Fruit fly (Drosophila melanogaster) whole organism, embryonic: ENCODE results near the gene CCDC53.

Experiments
- CG10267 ChIP-seq: fragments of 200-800 bp; sonication (Bioruptor generic); optimal IDR thresholded peaks from 2 replicates; lab custom pipeline; 2018; ENCODE audit warnings: missing biosample characterization, mild to moderate bottlenecking, missing genetic modification characterization, moderate library complexity
- CG14965 ChIP-seq: fragments of 200-800 bp; sonication (Bioruptor generic); optimal IDR thresholded peaks from 2 replicates; lab custom pipeline; 2016; ENCODE audit warnings: missing biosample characterization, missing genetic modification characterization, borderline replicate concordance
- CG15479 ChIP-seq: fragments of 200-800 bp; sonication (Bioruptor generic); optimal IDR thresholded peaks from 3 replicates; lab custom pipeline; 2019; ENCODE audit warnings: missing biosample characterization, mild to moderate bottlenecking, missing genetic modification characterization, moderate library complexity
- CG16813 ChIP-seq: fragments of 200-800 bp; sonication (Bioruptor generic); IDR thresholded peaks from 3 replicates; pipeline ENCODE4 v1.3.6; 2022; ENCODE audit warnings: missing biosample characterization, missing genetic modification characterization; ENCODE audit not compliant: partially characterized antibody
- CG17186 ChIP-seq: fragments of 200-800 bp; sonication (Bioruptor generic); optimal IDR thresholded peaks from 3 replicates; lab custom pipeline; 2017; ENCODE audit warnings: missing biosample characterization, missing genetic modification reagents, missing genetic modification characterization
- CG2202 ChIP-seq: fragments of 200-800 bp; sonication (Bioruptor generic); optimal IDR thresholded peaks from 2 replicates; lab custom pipeline; 2018; ENCODE audit warnings: missing biosample characterization, mild to moderate bottlenecking, missing genetic modification characterization
- CG2889 ChIP-seq: fragments of 200-800 bp; sonication (Bioruptor generic); IDR thresholded peaks from 3 replicates; pipeline ENCODE4 v1.3.6; 2022; ENCODE audit warnings: missing biosample characterization, missing genetic modification characterization
- CG30403 ChIP-seq: fragments of 200-800 bp; sonication (Bioruptor generic); optimal IDR thresholded peaks from 3 replicates; lab custom pipeline; 2016; ENCODE audit warnings: missing biosample characterization, missing genetic modification characterization
- CG31365 ChIP-seq: fragments of 200-800 bp; sonication (Bioruptor generic); optimal IDR thresholded peaks from 2 replicates; lab custom pipeline; 2018; ENCODE audit warnings: missing biosample characterization, mild to moderate bottlenecking, missing genetic modification characterization
- CG34422 ChIP-seq: fragments of 200-800 bp; sonication (Bioruptor generic); IDR thresholded peaks from 3 replicates; pipeline ENCODE4 v1.3.6; 2022; ENCODE audit warnings: missing biosample characterization, missing genetic modification characterization
- CG3838 ChIP-seq: fragments of 200-800 bp; sonication (Bioruptor generic); optimal IDR thresholded peaks from 3 replicates; lab custom pipeline; 2016; ENCODE audit warnings: missing biosample characterization, missing genetic modification characterization
- CG4404 ChIP-seq: fragments of 200-800 bp; sonication (Bioruptor generic); IDR thresholded peaks from 2 replicates; pipeline ENCODE4 v1.3.6; 2022; ENCODE audit warnings: missing biosample characterization, missing genetic modification characterization
- CG5245 ChIP-seq: fragments of 200-800 bp; sonication (Bioruptor generic); optimal IDR thresholded peaks from 3 replicates; lab custom pipeline; 2016; ENCODE audit warnings: missing biosample characterization, missing genetic modification characterization
- CG6654 ChIP-seq: fragments of 200-800 bp; sonication (Bioruptor generic); optimal IDR thresholded peaks from 2 replicates; lab custom pipeline; 2017; ENCODE audit warnings: missing biosample characterization, mild to moderate bottlenecking, missing genetic modification characterization
- CG7987 ChIP-seq: fragments of 200-800 bp; sonication (Bioruptor generic); optimal IDR thresholded peaks from 2 replicates; lab custom pipeline; 2018; ENCODE audit warnings: missing biosample characterization, mild to moderate bottlenecking, missing genetic modification characterization, moderate library complexity
- CG8478 ChIP-seq: fragments of >200 bp; optimal IDR thresholded peaks from 2 replicates; lab custom pipeline; 2018
- CG8924 ChIP-seq: fragments of 200-800 bp; optimal IDR thresholded peaks from 3 replicates; lab custom pipeline; 2019; ENCODE audit warnings: missing biosample characterization, mild to moderate bottlenecking, missing genetic modification characterization, moderate library complexity
- CG9727 ChIP-seq: fragments of 200-800 bp; sonication (Bioruptor generic); optimal IDR thresholded peaks from 3 replicates; lab custom pipeline; 2017; ENCODE audit warnings: missing biosample characterization, mild to moderate bottlenecking, missing genetic modification characterization
- CHES-1-like ChIP-seq: fragments of 200-800 bp; sonication (Bioruptor generic); optimal IDR thresholded peaks from 2 replicates; lab custom pipeline; 2016; ENCODE audit warnings: missing biosample characterization, missing genetic modification characterization
- D19B ChIP-seq: fragments of 200-800 bp; sonication (Bioruptor generic); optimal IDR thresholded peaks from 2 replicates; lab custom pipeline; 2017; ENCODE audit warnings: missing biosample characterization, mild to moderate bottlenecking, missing genetic modification characterization
- Ets65A ChIP-seq: fragments of 200-800 bp; sonication (Bioruptor generic); peaks from one replicate; lab custom pipeline; 2016; ENCODE audit warnings: missing biosample characterization, missing genetic modification characterization
- Gug ChIP-seq: fragments of 200-800 bp; sonication (Bioruptor generic); IDR thresholded peaks from 4 replicates; pipeline ENCODE4 v1.3.6; 2022; ENCODE audit warnings: missing biosample characterization, missing genetic modification characterization
- HmgD ChIP-seq: fragments of 200-800 bp; sonication (Bioruptor generic); optimal IDR thresholded peaks from 3 replicates; lab custom pipeline; 2016; ENCODE audit warnings: missing biosample characterization, missing genetic modification characterization
- Meics ChIP-seq: fragments of 200-800 bp; sonication (Bioruptor generic); optimal IDR thresholded peaks from 2 replicates; lab custom pipeline; 2017; ENCODE audit warnings: missing biosample characterization, mild to moderate bottlenecking, missing genetic modification characterization
- NC2β ChIP-seq: fragments of 200-800 bp; sonication (Bioruptor generic); optimal IDR thresholded peaks from 2 replicates; lab custom pipeline; 2016; ENCODE audit warnings: missing biosample characterization, missing genetic modification characterization
- NfI ChIP-seq: fragments of 200-800 bp; sonication (Bioruptor generic); optimal IDR thresholded peaks from 3 replicates; lab custom pipeline; 2018; ENCODE audit warnings: missing biosample characterization, mild to moderate bottlenecking, missing genetic modification characterization, moderate library complexity
- Oaz ChIP-seq: fragments of 200-800 bp; sonication (Bioruptor generic); IDR thresholded peaks from 2 replicates; pipeline ENCODE4 v1.3.6; 2022; ENCODE audit warnings: missing biosample characterization, missing genetic modification characterization
- Scr ChIP-seq: fragments of 200-800 bp; sonication (Bioruptor generic); IDR thresholded peaks from 2 replicates; pipeline ENCODE4 v1.3.6; 2022; ENCODE audit warnings: missing biosample characterization, missing genetic modification characterization; ENCODE audit not compliant: partially characterized antibody
- ap ChIP-seq: fragments of 200-800 bp; sonication (Bioruptor generic); IDR thresholded peaks from 2 replicates; pipeline ENCODE4 v1.3.6; 2022; ENCODE audit warnings: missing biosample characterization, missing genetic modification characterization
- ara ChIP-seq: fragments of 200-800 bp; sonication (Bioruptor generic); IDR thresholded peaks from 2 replicates; pipeline ENCODE4 v1.3.6; 2022; ENCODE audit warnings: missing biosample characterization, missing genetic modification characterization
- bbx ChIP-seq: fragments of 200-800 bp; sonication (Bioruptor generic); IDR thresholded peaks from 2 replicates; pipeline ENCODE4 v1.3.6; 2022; ENCODE audit warnings: missing biosample characterization, missing genetic modification characterization; ENCODE audit not compliant: partially characterized antibody
- br ChIP-seq: fragments of >200 bp; optimal IDR thresholded peaks from 2 replicates; lab custom pipeline; 2017
- cas ChIP-seq: fragments of 200-800 bp; sonication (Bioruptor generic); IDR thresholded peaks from 2 replicates; pipeline ENCODE4 v1.3.6; 2022; ENCODE audit warnings: missing biosample characterization, missing genetic modification characterization
- cato ChIP-seq: fragments of 200-800 bp; sonication (Bioruptor generic); optimal IDR thresholded peaks from 2 replicates; lab custom pipeline; 2016; ENCODE audit warnings: missing biosample characterization, missing genetic modification characterization, borderline replicate concordance
- caup ChIP-seq: fragments of 200-800 bp; sonication (Bioruptor generic); optimal IDR thresholded peaks from 3 replicates; lab custom pipeline; 2017; ENCODE audit warnings: missing biosample characterization, mild to moderate bottlenecking, missing genetic modification characterization, moderate library complexity; ENCODE audit not compliant: severe bottlenecking
- crc ChIP-seq: fragments of 200-800 bp; sonication (Bioruptor generic); optimal IDR thresholded peaks from 2 replicates; lab custom pipeline; 2016; ENCODE audit warnings: missing biosample characterization, missing genetic modification characterization
- eve ChIP-seq, 2 experiments: fragments of >200 bp; optimal IDR thresholded peaks; 2 replicates each; lab custom pipeline; 2017; ENCODE audit warnings: missing biosample characterization in 2 of 2, missing genetic modification characterization in 2 of 2
- fd64A ChIP-seq: fragments of 200-800 bp; sonication (Bioruptor generic); optimal IDR thresholded peaks from 3 replicates; lab custom pipeline; 2018; ENCODE audit warnings: missing biosample characterization, mild to moderate bottlenecking, missing genetic modification characterization
- ftz-f1 ChIP-seq: fragments of 200-800 bp; sonication (Bioruptor generic); optimal IDR thresholded peaks from 2 replicates; lab custom pipeline; 2016; ENCODE audit warnings: missing biosample characterization, missing genetic modification characterization
- ind ChIP-seq: fragments of 200-800 bp; sonication (Bioruptor generic); optimal IDR thresholded peaks from 3 replicates; lab custom pipeline; 2016; ENCODE audit warnings: missing biosample characterization, missing genetic modification characterization
- jumu ChIP-seq: fragments of 200-800 bp; sonication (Bioruptor generic); optimal IDR thresholded peaks from 3 replicates; lab custom pipeline; 2016; ENCODE audit warnings: missing biosample characterization, missing genetic modification characterization
- lola ChIP-seq, 3 experiments: fragments of >200 bp in 2 of 3; fragments of 200-800 bp in 1 of 3; sonication (Bioruptor generic) in 1 of 3; optimal IDR thresholded peaks; 2 replicates each; lab custom pipeline; 2017 to 2019; ENCODE audit warnings: missing biosample characterization in 3 of 3, missing genetic modification characterization in 3 of 3, mild to moderate bottlenecking in 1 of 3, moderate library complexity in 1 of 3
- psq ChIP-seq: fragments of 200-800 bp; sonication (Bioruptor generic); optimal IDR thresholded peaks from 2 replicates; lab custom pipeline; 2017; ENCODE audit warnings: missing biosample characterization, missing genetic modification characterization
- schlank ChIP-seq: fragments of 200-800 bp; sonication (Bioruptor generic); optimal IDR thresholded peaks from 2 replicates; lab custom pipeline; 2018; ENCODE audit warnings: missing biosample characterization, mild to moderate bottlenecking, missing genetic modification characterization
- seq ChIP-seq: fragments of 200-800 bp; sonication (Bioruptor generic); IDR thresholded peaks from 2 replicates; pipeline ENCODE4 v1.3.6; 2022; ENCODE audit warnings: missing biosample characterization, missing genetic modification characterization
- slou ChIP-seq: fragments of 200-800 bp; sonication (Bioruptor generic); optimal IDR thresholded peaks from 3 replicates; lab custom pipeline; 2016; ENCODE audit warnings: missing biosample characterization, missing genetic modification characterization
- tll ChIP-seq, 2 experiments: fragments of 200-800 bp in 1 of 2; fragments of >200 bp in 1 of 2; sonication (Bioruptor generic) in 1 of 2; optimal IDR thresholded peaks; 2 replicates each; lab custom pipeline; 2017 to 2019; ENCODE audit warnings: missing biosample characterization in 2 of 2, missing genetic modification characterization in 2 of 2, mild to moderate bottlenecking in 1 of 2, moderate library complexity in 1 of 2
- usp ChIP-seq: fragments of >200 bp; optimal IDR thresholded peaks from 2 replicates; lab custom pipeline; 2017; ENCODE audit warnings: missing biosample characterization, missing genetic modification characterization
- vfl ChIP-seq: fragments of 200-800 bp; sonication (Bioruptor generic); optimal IDR thresholded peaks from 2 replicates; lab custom pipeline; 2016; ENCODE audit warnings: missing biosample characterization, missing genetic modification characterization

The CCDC53 gene

dm6 chr2L:8080645-8081044 lies 39.7 kb downstream of the CCDC53 start (continued):
- no peak for TF ChIP-seq ftz-f1
- no peak for TF ChIP-seq tll (GFP tag; optimal IDR thresholded peaks at IDR 0.05; lab: Kevin White, UChicago)
- TF ChIP-seq usp, result no peak
- TF ChIP-seq Scr (GFP tag; lab: Robert Waterston, UW), result no peak
- no peak for TF ChIP-seq D19B (GFP tag; lab: Kevin White, UChicago)
- no peak for TF ChIP-seq ind (GFP tag; lab: Kevin White, UChicago)
- TF ChIP-seq seq (GFP tag; lab: Robert Waterston, UW), result no peak
- no peak for TF ChIP-seq NC2β (GFP tag; lab: Kevin White, UChicago)
- TF ChIP-seq CHES-1-like, result no peak
- TF ChIP-seq vfl (GFP tag; lab: Kevin White, UChicago), result no peak
- no peak for TF ChIP-seq slou
- TF ChIP-seq NfI (GFP tag; lab: Kevin White, UChicago), result peak; percentile 23
- TF ChIP-seq Ets65A (GFP tag; lab: Kevin White, UChicago), result peak; percentile 9
- no peak for TF ChIP-seq CG16813 (GFP tag; lab: Robert Waterston, UW)
- TF ChIP-seq CG10267 (tag; lab: Kevin White, UChicago), result peak; percentile 12
- no peak for TF ChIP-seq schlank (tag; lab: Kevin White, UChicago)
- TF ChIP-seq, all 482 proteins: peak for 68

- no peak for TF ChIP-seq cas (GFP tag; lab: Robert Waterston, UW)
- TF ChIP-seq br (lab: Kevin White, UChicago), result no peak
- peak in 1 of 3 experiments; percentile 91 for TF ChIP-seq lola (GFP tag; optimal IDR thresholded peaks at IDR 0.05; lab: Kevin White, UChicago)
- TF ChIP-seq CG4404, result peak; percentile 45
- peak; percentile 89 for TF ChIP-seq CG9727
- no peak for TF ChIP-seq eve (GFP tag; optimal IDR thresholded peaks at IDR 0.05; lab: Kevin White, UChicago)
- TF ChIP-seq CG2202, result peak; percentile 62
- TF ChIP-seq crc (GFP tag; lab: Kevin White, UChicago), result no peak
- TF ChIP-seq Gug (GFP tag; lab: Robert Waterston, UW), result no peak
- peak; percentile 1 for TF ChIP-seq CG5245 (GFP tag; lab: Kevin White, UChicago)
- no peak for TF ChIP-seq jumu
- TF ChIP-seq CG6654 (GFP tag; lab: Kevin White, UChicago), result no peak
- TF ChIP-seq CG8924, result peak; percentile 93
- TF ChIP-seq bbx (GFP tag; lab: Robert Waterston, UW), result peak; percentile 8; the same call in 1 of the 2 replicates
- TF ChIP-seq schlank (tag; lab: Kevin White, UChicago), result peak; percentile 38
- TF ChIP-seq fd64A (GFP tag; lab: Kevin White, UChicago), result no peak
- TF ChIP-seq CG7987 (GFP tag; lab: Kevin White, UChicago), result no peak
- TF ChIP-seq CG8478 (lab: Kevin White, UChicago), result no peak
- no peak for TF ChIP-seq HmgD
- TF ChIP-seq CG15479 (GFP tag; lab: Kevin White, UChicago), result peak; percentile 97
- TF ChIP-seq CG17186, result no peak
- TF ChIP-seq CG2889 (GFP tag; lab: Robert Waterston, UW), result 0 out of 3 replicates have a peak, but pooled peaks have one; percentile 44
- TF ChIP-seq Oaz (GFP tag; lab: Robert Waterston, UW), result peak; percentile 48; the same call in 1 of the 2 replicates
- no peak for TF ChIP-seq CG34422 (GFP tag; lab: Robert Waterston, UW)
- peak; percentile 47 for TF ChIP-seq psq (GFP tag; lab: Kevin White, UChicago)
- TF ChIP-seq CG14965 (GFP tag; lab: Kevin White, UChicago), result no peak
- TF ChIP-seq ap (GFP tag; lab: Robert Waterston, UW), result peak; percentile 82
- TF ChIP-seq cato (GFP tag; lab: Kevin White, UChicago), result peak; percentile 79
- no peak for TF ChIP-seq CG31365 (tag; lab: Kevin White, UChicago)
- TF ChIP-seq CG30403 (GFP tag; lab: Kevin White, UChicago), result peak; percentile 89
- peak; percentile 64 for TF ChIP-seq caup (GFP tag; lab: Kevin White, UChicago)
- TF ChIP-seq ara (GFP tag; lab: Robert Waterston, UW), result peak; percentile 32; the same call in 1 of the 2 replicates
- TF ChIP-seq Meics (GFP tag; lab: Kevin White, UChicago), result no peak
- TF ChIP-seq CG3838 (GFP tag; lab: Kevin White, UChicago), result no peak
These were observed 41.0 kb downstream of the CCDC53 start for dm6 chr2L:8081640-8082485.
